Worm (Caenorhabditis elegans): Measurements from ENCODE around the gene Y71H2AM.12.

DNA sequence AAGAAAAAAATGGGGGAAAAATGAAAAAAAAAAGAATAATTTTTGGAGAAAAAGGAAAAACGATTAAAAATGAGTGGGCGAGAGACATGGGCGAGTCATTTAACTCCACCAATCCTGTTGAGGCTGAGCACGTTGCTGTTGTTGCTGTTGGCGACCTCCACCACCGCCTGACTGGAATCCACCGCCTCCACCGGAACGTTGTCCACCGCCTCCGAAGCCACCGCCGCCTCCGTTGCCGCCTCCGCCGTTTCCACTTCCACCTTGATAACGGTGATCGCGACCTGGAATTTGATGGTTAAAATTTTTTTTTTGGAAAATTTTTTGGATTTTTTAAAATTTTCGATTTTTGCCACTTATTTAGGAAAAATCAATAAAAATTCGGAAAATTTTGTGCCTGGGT, 36.9 kb upstream of the Y71H2AM.12 start:
- TF ChIP-seq cog-1 (tag; optimal IDR thresholded peaks at IDR 0.05) (no peak), flt-1 (GFP tag; IDR thresholded peaks at IDR 0.05) (no peak)
